Fruit fly (Drosophila melanogaster) whole organism, wandering third instar larva: Measurements from ENCODE around the gene CG44001.

Experiments
- Abd-B ChIP-seq: fragments of >200 bp; optimal IDR thresholded peaks from 2 replicates; lab custom pipeline; 2017; ENCODE audit warnings: missing biosample characterization, missing genetic modification characterization
- CG32264 ChIP-seq: fragments of 200-800 bp; sonication (Bioruptor generic); optimal IDR thresholded peaks from 2 replicates; lab custom pipeline; 2016; ENCODE audit warnings: missing biosample characterization, missing genetic modification characterization
- CG9705 ChIP-seq: fragments of 200-800 bp; sonication (Bioruptor generic); optimal IDR thresholded peaks from 2 replicates; lab custom pipeline; 2018; ENCODE audit warnings: missing biosample characterization, mild to moderate bottlenecking, missing genetic modification characterization
- CrebA ChIP-seq: fragments of 200-800 bp; sonication (Bioruptor generic); optimal IDR thresholded peaks from 2 replicates; lab custom pipeline; 2016; ENCODE audit warnings: missing biosample characterization, mild to moderate bottlenecking, missing genetic modification characterization, borderline replicate concordance
- Dfd ChIP-seq: fragments of >200 bp; optimal IDR thresholded peaks from 2 replicates; lab custom pipeline; 2017; ENCODE audit warnings: missing biosample characterization, missing genetic modification characterization
- Dif ChIP-seq: fragments of 200-275, 200-300 bp; sonication (Bioruptor generic); optimal IDR thresholded peaks from 2 replicates; lab custom pipeline; 2018; ENCODE audit warnings: missing biosample characterization, missing genetic modification characterization; ENCODE audit not compliant: partially characterized antibody
- GATAd ChIP-seq: sonication (Bioruptor generic); optimal IDR thresholded peaks from 2 replicates; lab custom pipeline; 2016; ENCODE audit warnings: missing biosample characterization, missing genetic modification characterization
- HLH106 ChIP-seq: fragments of 200-800 bp; optimal IDR thresholded peaks from 3 replicates; lab custom pipeline; 2019; ENCODE audit warnings: missing biosample characterization, mild to moderate bottlenecking, missing genetic modification characterization, moderate library complexity
- Hnf4 ChIP-seq: fragments of 200-800 bp; sonication (Bioruptor generic); optimal IDR thresholded peaks from 2 replicates; lab custom pipeline; 2016; ENCODE audit warnings: missing biosample characterization, mild to moderate bottlenecking, missing genetic modification characterization
- Hr78 ChIP-seq: fragments of >200 bp; optimal IDR thresholded peaks from 2 replicates; lab custom pipeline; 2017; ENCODE audit warnings: missing biosample characterization, missing genetic modification characterization
- Hr83 ChIP-seq: fragments of 200-300 bp; sonication (Bioruptor generic); optimal IDR thresholded peaks from 2 replicates; lab custom pipeline; 2016; ENCODE audit warnings: missing biosample characterization, mild to moderate bottlenecking, missing genetic modification characterization, moderate library complexity; ENCODE audit not compliant: poor library complexity, severe bottlenecking
- Jra ChIP-seq: sonication (Bioruptor generic); optimal IDR thresholded peaks from 2 replicates; lab custom pipeline; 2016; ENCODE audit warnings: missing biosample characterization, missing genetic modification characterization
- Mio ChIP-seq: sonication (Bioruptor generic); optimal IDR thresholded peaks from 2 replicates; lab custom pipeline; 2016; ENCODE audit warnings: missing biosample characterization, missing genetic modification characterization
- Myc ChIP-seq: fragments of >200 bp; optimal IDR thresholded peaks from 2 replicates; lab custom pipeline; 2017
- N ChIP-seq: fragments of >200 bp; optimal IDR thresholded peaks from 2 replicates; lab custom pipeline; 2018; ENCODE audit warnings: missing biosample characterization, missing external identifiers, missing genetic modification characterization
- OdsH ChIP-seq: fragments of 200-800 bp; sonication (Bioruptor generic); optimal IDR thresholded peaks from 2 replicates; lab custom pipeline; 2016; ENCODE audit warnings: missing biosample characterization, mild to moderate bottlenecking, missing genetic modification characterization
- Rel ChIP-seq, 2 experiments: fragments of 200-800 bp; sonication (Bioruptor generic) in 1 of 2; optimal IDR thresholded peaks; 2 replicates in 1 of 2; 3 replicates in 1 of 2; lab custom pipeline; 2016 to 2019; ENCODE audit warnings: mild to moderate bottlenecking in 2 of 2, missing biosample characterization in 2 of 2, missing genetic modification characterization in 2 of 2, moderate library complexity in 1 of 2
- Sp1 ChIP-seq: fragments of 200-800 bp; sonication (Bioruptor generic); optimal IDR thresholded peaks from 3 replicates; lab custom pipeline; 2019; ENCODE audit warnings: missing biosample characterization, mild to moderate bottlenecking, missing genetic modification characterization, moderate library complexity
- Vsx2 ChIP-seq: fragments of 200-300, 225-300 bp; sonication (Bioruptor generic); optimal IDR thresholded peaks from 2 replicates; lab custom pipeline; 2018; ENCODE audit warnings: missing biosample characterization, missing genetic modification characterization; ENCODE audit not compliant: partially characterized antibody
- br ChIP-seq: fragments of 200-800 bp; sonication (Bioruptor generic); optimal IDR thresholded peaks from 2 replicates; lab custom pipeline; 2016; ENCODE audit warnings: missing biosample characterization, missing genetic modification characterization
- brk ChIP-seq: fragments of 200-800 bp; sonication (Bioruptor generic); optimal IDR thresholded peaks from 2 replicates; lab custom pipeline; 2016; ENCODE audit warnings: missing biosample characterization, mild to moderate bottlenecking, missing genetic modification characterization
- dl ChIP-seq, 2 experiments: fragments of 175-275, 200-275 bp in 1 of 2; fragments of 200-275 bp in 1 of 2; sonication (Bioruptor generic); optimal IDR thresholded peaks; lab custom pipeline; 2018; ENCODE audit warnings: mild to moderate bottlenecking in 2 of 2, missing biosample characterization in 2 of 2, missing genetic modification characterization in 2 of 2, moderate library complexity in 2 of 2; ENCODE audit not compliant: partially characterized antibody in 2 of 2, insufficient read depth in 1 of 2
- dmrt93B ChIP-seq: fragments of 200-800 bp; sonication (Bioruptor generic); optimal IDR thresholded peaks from 2 replicates; lab custom pipeline; 2018; ENCODE audit warnings: missing biosample characterization, mild to moderate bottlenecking, missing genetic modification characterization
- dsf ChIP-seq: sonication (Bioruptor generic); optimal IDR thresholded peaks from 2 replicates; lab custom pipeline; 2016; ENCODE audit warnings: missing biosample characterization, missing genetic modification characterization, borderline replicate concordance
- ey ChIP-seq: fragments of 200-800 bp; sonication (Bioruptor generic); optimal IDR thresholded peaks from 2 replicates; lab custom pipeline; 2016; ENCODE audit warnings: missing biosample characterization, missing genetic modification characterization
- foxo ChIP-seq, 2 experiments: fragments of 200-800 bp; sonication (Bioruptor generic); optimal IDR thresholded peaks; 2 replicates in 1 of 2; 3 replicates in 1 of 2; lab custom pipeline; 2016 to 2017; ENCODE audit warnings: missing biosample characterization in 2 of 2, missing genetic modification characterization in 2 of 2
- fru ChIP-seq: fragments of 200-800 bp; sonication (Bioruptor generic); optimal IDR thresholded peaks from 3 replicates; lab custom pipeline; 2016; ENCODE audit warnings: missing biosample characterization, mild to moderate bottlenecking, missing genetic modification characterization
- h ChIP-seq: fragments of 200-800 bp; sonication (Bioruptor generic); optimal IDR thresholded peaks from 3 replicates; lab custom pipeline; 2016; ENCODE audit warnings: missing biosample characterization, mild to moderate bottlenecking, missing genetic modification characterization
- jim ChIP-seq: fragments of 175-275, 200-325 bp; sonication (Bioruptor generic); optimal IDR thresholded peaks from 2 replicates; lab custom pipeline; 2016; ENCODE audit warnings: missing biosample characterization, mild to moderate bottlenecking, missing genetic modification characterization
- lola ChIP-seq: fragments of >200 bp; optimal IDR thresholded peaks from 2 replicates; lab custom pipeline; 2017; ENCODE audit warnings: missing biosample characterization, missing genetic modification characterization
- pan ChIP-seq: fragments of >200 bp; optimal IDR thresholded peaks from 2 replicates; lab custom pipeline; 2017
- psq ChIP-seq: fragments of 200-800 bp; sonication (Bioruptor generic); optimal IDR thresholded peaks from 3 replicates; lab custom pipeline; 2017; ENCODE audit warnings: missing biosample characterization, mild to moderate bottlenecking, missing genetic modification characterization, moderate library complexity
- rgr ChIP-seq: fragments of 200-800 bp; sonication (Bioruptor generic); optimal IDR thresholded peaks from 3 replicates; lab custom pipeline; 2016; ENCODE audit warnings: missing biosample characterization, mild to moderate bottlenecking, missing genetic modification characterization
- sage ChIP-seq: fragments of 200-800 bp; sonication (Bioruptor generic); optimal IDR thresholded peaks from 2 replicates; lab custom pipeline; 2016; ENCODE audit warnings: missing biosample characterization, mild to moderate bottlenecking, missing genetic modification characterization
- sv ChIP-seq: fragments of 200-800 bp; sonication (Bioruptor generic); optimal IDR thresholded peaks from 3 replicates; lab custom pipeline; 2016; ENCODE audit warnings: missing biosample characterization, missing genetic modification characterization
- tai ChIP-seq: sonication (Bioruptor generic); optimal IDR thresholded peaks from 2 replicates; lab custom pipeline; 2016; ENCODE audit warnings: missing biosample characterization, missing genetic modification characterization
- usp ChIP-seq: fragments of >200 bp; optimal IDR thresholded peaks from 2 replicates; lab custom pipeline; 2017; ENCODE audit warnings: missing biosample characterization, missing genetic modification characterization
- woc ChIP-seq: sonication (Bioruptor generic); optimal IDR thresholded peaks from 2 replicates; lab custom pipeline; 2016; ENCODE audit warnings: missing biosample characterization, mild to moderate bottlenecking, missing genetic modification characterization

Gene CG44001

DNA sequence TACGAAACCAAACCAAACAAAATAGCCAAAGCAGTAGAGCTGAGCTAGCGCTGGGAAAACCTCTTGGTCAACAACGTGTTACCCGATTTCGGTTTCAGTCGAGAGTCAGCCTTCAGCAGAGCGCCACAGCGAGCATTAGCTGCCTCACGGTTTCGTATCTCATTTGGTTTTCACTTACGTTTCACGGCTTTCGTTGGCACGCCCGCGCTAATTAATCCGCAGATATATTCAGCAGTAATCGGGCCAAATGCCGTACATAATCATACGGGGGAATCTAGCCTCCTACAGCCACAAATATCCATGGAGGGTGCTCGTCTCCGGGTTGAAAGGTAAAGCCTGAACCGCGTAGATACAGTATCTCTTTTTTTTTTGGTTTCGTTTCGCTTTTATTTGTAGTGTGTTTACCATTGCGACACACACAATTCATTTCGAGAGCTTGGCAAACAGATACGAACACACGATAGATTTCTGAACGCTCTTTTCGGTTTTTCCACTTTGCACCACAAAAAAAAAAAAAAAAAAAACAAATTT is 1.4 kb downstream of the CG44001 start, which contains the start of gene CG31650:
Gene CG31650 (minus strand): TSS at position 352 of the 531 bp plus-strand sequence.
- TF ChIP-seq foxo (GFP tag; optimal IDR thresholded peaks at IDR 0.05; lab: Kevin White, UChicago) (no peak), brk (no peak), Hr78 (GFP tag; lab: Kevin White, UChicago) (no peak), woc (GFP tag; lab: Kevin White, UChicago) (no peak), CrebA (no peak), sage (GFP tag; lab: Kevin White, UChicago) (no peak)
- TF ChIP-seq, all 38 proteins: peak for 0

DNA sequence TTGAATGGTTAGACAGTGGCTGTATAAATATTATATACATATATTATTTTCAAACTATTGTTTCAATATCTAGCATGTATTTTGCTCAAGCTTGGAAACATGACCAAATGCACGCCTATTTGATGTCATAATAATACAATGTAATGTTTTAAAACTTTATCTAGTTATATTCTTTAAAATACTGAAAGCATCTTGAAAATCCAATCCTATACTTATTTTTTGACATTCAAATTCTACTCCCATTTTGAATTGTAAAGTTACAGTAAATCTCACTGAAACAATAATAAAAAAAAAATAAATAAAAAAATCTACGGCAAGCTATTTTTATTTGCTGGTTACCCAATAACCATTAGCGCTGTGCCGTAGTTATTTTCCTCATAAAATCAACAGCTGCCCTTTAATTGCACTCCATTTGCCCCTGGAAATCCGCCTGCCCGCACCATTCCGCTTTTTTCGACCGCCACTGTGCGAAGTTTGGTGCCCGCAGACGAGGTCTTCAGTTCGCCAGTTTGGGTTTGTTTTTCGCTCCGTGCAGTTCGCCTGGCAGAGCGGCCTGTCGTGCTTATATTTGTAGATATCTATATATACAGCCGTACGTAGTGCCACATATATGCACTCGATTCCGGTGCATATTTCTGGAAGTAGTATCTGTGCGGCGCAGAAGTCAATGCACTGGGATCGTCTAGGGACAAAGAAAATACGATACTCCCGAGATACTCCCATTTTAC is 2.0 kb downstream of the CG44001 start:
- TF ChIP-seq Dif (GFP tag; lab: Kevin White, UChicago) (no peak), usp (no peak), woc (GFP tag; lab: Kevin White, UChicago) (no peak), Abd-B (GFP tag; lab: Kevin White, UChicago) (no peak), Vsx2 (GFP tag; lab: Kevin White, UChicago) (peak; percentile 33), psq (GFP tag; lab: Kevin White, UChicago) (no peak), Hr78 (GFP tag; lab: Kevin White, UChicago) (no peak), lola (no peak), Dfd (GFP tag; lab: Kevin White, UChicago) (no peak), foxo (GFP tag; optimal IDR thresholded peaks at IDR 0.05; lab: Kevin White, UChicago) (peak in 1 of 2 experiments; percentile 43), dmrt93B (no peak), Mio (GFP tag; lab: Kevin White, UChicago) (no peak), br (peak; percentile 52), pan (lab: Kevin White, UChicago) (no peak), tai (GFP tag; lab: Kevin White, UChicago) (no peak), Hnf4 (GFP tag; lab: Kevin White, UChicago) (peak; percentile 15), fru (GFP tag; lab: Kevin White, UChicago) (no peak), CG32264 (no peak), CG9705 (no peak), rgr (GFP tag; lab: Kevin White, UChicago) (peak; percentile 42), Hr83 (peak; percentile 3), CrebA (no peak), ey (GFP tag; lab: Kevin White, UChicago) (peak; percentile 44), Myc (no peak), HLH106 (peak; percentile 28), sv (GFP tag; lab: Kevin White, UChicago) (peak; percentile 31), dl (GFP tag; optimal IDR thresholded peaks at IDR 0.05; lab: Kevin White, UChicago; ENCODE audit: insufficient read depth in 1 of 2, partially characterized antibody in 2 of 2) (no peak), Sp1 (GFP tag; lab: Kevin White, UChicago) (peak; percentile 11), Jra (no peak), N (GFP tag; lab: Kevin White, UChicago) (no peak), OdsH (GFP tag; lab: Kevin White, UChicago) (peak; percentile 18), brk (no peak), h (peak; percentile 55), Rel (GFP tag; optimal IDR thresholded peaks at IDR 0.05; lab: Kevin White, UChicago) (no peak), Rel (tag; optimal IDR thresholded peaks at IDR 0.05; lab: Kevin White, UChicago) (no peak), GATAd (GFP tag; lab: Kevin White, UChicago) (no peak), jim (GFP tag; lab: Kevin White, UChicago) (no peak), dsf (GFP tag; lab: Kevin White, UChicago) (no peak), sage (GFP tag; lab: Kevin White, UChicago) (no peak)
- TF ChIP-seq, all 38 proteins: peak for 12
